Worm (Caenorhabditis elegans) whole organism, young adult: ENCODE data around the gene Y43E12A.3.

ENCODE experiments used
- chd-7 ChIP-seq: sonication (generic microtip); optimal IDR thresholded peaks from 2 replicates; lab custom pipeline; 2016; ENCODE audit warnings: mild to moderate bottlenecking, missing genetic modification characterization, moderate library complexity, missing compliant biosample characterization
- fkh-3 ChIP-seq: sonication (generic microtip); optimal IDR thresholded peaks from 2 replicates; lab custom pipeline; 2016; ENCODE audit warnings: mild to moderate bottlenecking, missing genetic modification characterization, missing compliant biosample characterization
- madf-3 ChIP-seq: fragments of 200-800 bp; sonication (Bioruptor generic); IDR thresholded peaks from 2 replicates; pipeline ENCODE4 v1.3.6; 2022; ENCODE audit warnings: missing genetic modification reagents, missing genetic modification characterization, missing compliant biosample characterization
- pbrm-1 ChIP-seq: fragments of 200-800 bp; sonication (Bioruptor generic); IDR thresholded peaks from 2 replicates; pipeline ENCODE4 v1.3.6; 2022; ENCODE audit warnings: missing genetic modification reagents, missing genetic modification characterization, missing compliant biosample characterization

- TF ChIP-seq fkh-3 (no peak), chd-7 (tag; lab: Kevin White, UChicago) (no peak), madf-3 (GFP tag; lab: Robert Waterston, UW) (no peak), pbrm-1 (GFP tag; lab: Robert Waterston, UW) (no peak)
Observed at ce11 chrIV:10980628-10981027, 7.1 kb upstream of the Y43E12A.3 start.
